Worm (Caenorhabditis elegans) whole organism, L4 larva: ENCODE data around the gene F53B7.4.

Source experiments
- D1046.2 ChIP-seq: fragments of 200-800 bp; sonication (Bioruptor generic); IDR thresholded peaks from 2 replicates; pipeline ENCODE4 v1.3.6; 2022; ENCODE audit warnings: missing genetic modification characterization, missing compliant biosample characterization
- F10B5.3 ChIP-seq: sonication (generic microtip); optimal IDR thresholded peaks from 2 replicates; lab custom pipeline; 2016; ENCODE audit warnings: mild to moderate bottlenecking, missing genetic modification characterization, missing compliant biosample characterization
- F26F4.8 ChIP-seq: fragments of 200-800 bp; sonication (Bioruptor generic); conservative IDR thresholded peaks from 2 replicates; pipeline ENCODE4 v1.3.6; 2022; ENCODE audit warnings: missing genetic modification characterization, missing compliant biosample characterization
- F37D6.2 ChIP-seq: sonication (generic microtip); optimal IDR thresholded peaks from 2 replicates; lab custom pipeline; 2016; ENCODE audit warnings: mild to moderate bottlenecking, missing genetic modification characterization, missing compliant biosample characterization
- F44E2.7 ChIP-seq: fragments of 200-800 bp; sonication (Bioruptor generic); IDR thresholded peaks from 2 replicates; pipeline ENCODE4 v2.1.2; 2022; ENCODE audit warnings: missing genetic modification characterization, missing compliant biosample characterization
- T26A8.4 ChIP-seq: fragments of 200-800 bp; sonication (Bioruptor generic); IDR thresholded peaks from 2 replicates; pipeline ENCODE4 v1.3.6; 2022; ENCODE audit warnings: missing genetic modification characterization, missing compliant biosample characterization
- Y48G9A.11 ChIP-seq: fragments of 200-800 bp; sonication (Bioruptor generic); IDR thresholded peaks from 2 replicates; pipeline ENCODE4 v1.3.6; 2022; ENCODE audit warnings: missing genetic modification reagents, missing genetic modification characterization, missing compliant biosample characterization
- ZK337.2 ChIP-seq: fragments of 200-800 bp; sonication (Bioruptor generic); IDR thresholded peaks from 2 replicates; pipeline ENCODE4 v1.3.6; 2022; ENCODE audit warnings: missing genetic modification reagents, missing genetic modification characterization, missing compliant biosample characterization
- ZK546.5 ChIP-seq, 2 experiments: sonication (generic microtip); optimal IDR thresholded peaks; 2 replicates each; lab custom pipeline; 2017; ENCODE audit warnings: missing biosample characterization in 2 of 2, missing genetic modification characterization in 2 of 2
- ama-1 ChIP-seq: fragments of 150-350 bp; optimal IDR thresholded peaks from 2 replicates; lab custom pipeline; 2014; ENCODE audit warnings: inconsistent platforms, mixed read lengths
- arid-1 ChIP-seq: fragments of 200-800 bp; sonication (Bioruptor generic); conservative IDR thresholded peaks from 2 replicates; pipeline ENCODE4 v1.3.6; 2022; ENCODE audit warnings: missing genetic modification reagents, missing genetic modification characterization, missing compliant biosample characterization
- ceh-44 ChIP-seq: fragments of 200-800 bp; sonication (Bioruptor generic); IDR thresholded peaks from 2 replicates; pipeline ENCODE4 v1.3.6; 2022; ENCODE audit warnings: missing genetic modification reagents, missing genetic modification characterization, missing compliant biosample characterization
- ceh-62 ChIP-seq: sonication (generic microtip); optimal IDR thresholded peaks from 2 replicates; lab custom pipeline; 2017; ENCODE audit warnings: missing biosample characterization, missing genetic modification characterization
- cey-2 ChIP-seq: sonication (generic microtip); optimal IDR thresholded peaks from 3 replicates; lab custom pipeline; 2017; ENCODE audit warnings: missing genetic modification characterization, mild to moderate bottlenecking, missing compliant biosample characterization, antibody characterized with exemption, borderline replicate concordance; ENCODE audit not compliant: insufficient read depth
- ctbp-1 ChIP-seq: fragments of 200-800 bp; sonication (Bioruptor generic); IDR thresholded peaks from 2 replicates; pipeline ENCODE4 v1.3.6; 2022; ENCODE audit warnings: missing genetic modification reagents, missing genetic modification characterization, missing compliant biosample characterization
- dmd-6 ChIP-seq: fragments of 200-800 bp; sonication (Bioruptor generic); IDR thresholded peaks from 2 replicates; pipeline ENCODE4 v1.3.6; 2022; ENCODE audit warnings: missing genetic modification reagents, missing genetic modification characterization, missing compliant biosample characterization
- egl-27 ChIP-seq: sonication (generic microtip); optimal IDR thresholded peaks from 3 replicates; lab custom pipeline; 2017; ENCODE audit warnings: missing biosample characterization, missing genetic modification reagents, missing genetic modification characterization
- egl-43 ChIP-seq: fragments of 200-800 bp; sonication (Bioruptor generic); IDR thresholded peaks from 2 replicates; pipeline ENCODE4 v1.3.6; 2022; ENCODE audit warnings: missing genetic modification reagents, missing genetic modification characterization, missing compliant biosample characterization
- jun-1 ChIP-seq: fragments of 150-350 bp; optimal IDR thresholded peaks from 2 replicates; lab custom pipeline; 2014; ENCODE audit warnings: missing biosample characterization, missing genetic modification reagents, missing genetic modification characterization
- lin-13 ChIP-seq: fragments of 150-350 bp; optimal IDR thresholded peaks from 2 replicates; lab custom pipeline; 2014; ENCODE audit warnings: missing biosample characterization, missing genetic modification reagents, missing genetic modification characterization
- lsy-2 ChIP-seq, 2 experiments: fragments of 150-350 bp in 1 of 2; sonication (generic microtip) in 1 of 2; optimal IDR thresholded peaks; 2 replicates each; lab custom pipeline; 2014 to 2017; ENCODE audit warnings: missing biosample characterization in 2 of 2, missing genetic modification characterization in 2 of 2
- mdl-1 ChIP-seq, 2 experiments: fragments of 150-350 bp in 1 of 2; sonication (generic microtip) in 1 of 2; optimal IDR thresholded peaks; 2 replicates each; lab custom pipeline; 2014 to 2017; ENCODE audit warnings: missing biosample characterization in 2 of 2, missing genetic modification characterization in 2 of 2
- mdt-29 ChIP-seq: fragments of 200-800 bp; sonication (Bioruptor generic); IDR thresholded peaks from 2 replicates; pipeline ENCODE4 v1.3.6; 2022; ENCODE audit warnings: missing genetic modification reagents, missing genetic modification characterization, missing compliant biosample characterization
- nhr-102 ChIP-seq: sonication (generic microtip); optimal IDR thresholded peaks from 2 replicates; lab custom pipeline; 2016; ENCODE audit warnings: mild to moderate bottlenecking, missing genetic modification characterization, moderate library complexity, missing compliant biosample characterization
- nhr-11 ChIP-seq: fragments of 150-350 bp; optimal IDR thresholded peaks from 2 replicates; lab custom pipeline; 2014; ENCODE audit warnings: missing biosample characterization, missing genetic modification characterization
- nhr-42 ChIP-seq: fragments of 200-800 bp; sonication (Bioruptor generic); IDR thresholded peaks from 2 replicates; pipeline ENCODE4 v1.3.6; 2022; ENCODE audit warnings: missing genetic modification characterization, missing compliant biosample characterization
- nhr-76 ChIP-seq: fragments of 150-350 bp; optimal IDR thresholded peaks from 2 replicates; lab custom pipeline; 2014; ENCODE audit warnings: missing biosample characterization, missing genetic modification characterization
- php-3 ChIP-seq: fragments of 200-800 bp; sonication (Bioruptor generic); IDR thresholded peaks from 2 replicates; pipeline ENCODE4 v1.3.6; 2022; ENCODE audit warnings: missing genetic modification reagents, missing genetic modification characterization, missing compliant biosample characterization
- rbr-2 ChIP-seq: sonication (generic microtip); optimal IDR thresholded peaks from 2 replicates; lab custom pipeline; 2016; ENCODE audit warnings: missing genotype, missing genetic modification characterization, missing compliant biosample characterization
- saeg-2 ChIP-seq: fragments of 200-800 bp; sonication (Bioruptor generic); IDR thresholded peaks from 2 replicates; pipeline ENCODE4 v1.3.6; 2022; ENCODE audit warnings: missing genetic modification reagents, missing genetic modification characterization, missing compliant biosample characterization
- sdz-12 ChIP-seq: fragments of 200-800 bp; sonication (Bioruptor generic); optimal IDR thresholded peaks from 2 replicates; lab custom pipeline; 2018; ENCODE audit warnings: mild to moderate bottlenecking, missing genetic modification characterization, missing compliant biosample characterization
- skn-1 ChIP-seq: fragments of 150-350 bp; optimal IDR thresholded peaks from 2 replicates; lab custom pipeline; 2014; ENCODE audit warnings: missing biosample characterization, missing genetic modification characterization
- spr-1 ChIP-seq: sonication (generic microtip); optimal IDR thresholded peaks from 2 replicates; lab custom pipeline; 2016; ENCODE audit warnings: mild to moderate bottlenecking, missing genetic modification characterization, missing compliant biosample characterization
- tag-97 ChIP-seq: fragments of 200-800 bp; sonication (Bioruptor generic); IDR thresholded peaks from 2 replicates; pipeline ENCODE4 v1.3.6; 2022; ENCODE audit warnings: missing genetic modification characterization, missing compliant biosample characterization
- tra-1 ChIP-seq: fragments of 200-800 bp; sonication (Bioruptor generic); IDR thresholded peaks from 2 replicates; pipeline ENCODE4 v1.3.6; 2022; ENCODE audit warnings: missing genetic modification reagents, missing genetic modification characterization, missing compliant biosample characterization
- unc-130 ChIP-seq: sonication (generic microtip); optimal IDR thresholded peaks from 2 replicates; lab custom pipeline; 2016; ENCODE audit warnings: missing genetic modification reagents, missing genetic modification characterization, missing compliant biosample characterization
- unc-62 ChIP-seq, 3 experiments: fragments of 150-350 bp in 1 of 3; sonication (generic microtip); optimal IDR thresholded peaks in 2 of 3; peaks in 1 of 3; 1 replicate in 1 of 3; 2 replicates in 2 of 3; lab custom pipeline; 2014 to 2017; ENCODE audit warnings: missing biosample characterization in 3 of 3, missing genetic modification characterization in 3 of 3, missing genetic modification reagents in 3 of 3, missing genotype in 1 of 3
- zag-1 ChIP-seq: fragments of 150-350 bp; optimal IDR thresholded peaks from 2 replicates; lab custom pipeline; 2014; ENCODE audit warnings: missing biosample characterization, missing genetic modification characterization
- zfp-3 ChIP-seq: fragments of 200-800 bp; sonication (Bioruptor generic); conservative IDR thresholded peaks from 2 replicates; pipeline ENCODE4 v1.3.6; 2022; ENCODE audit warnings: missing genetic modification reagents, missing genetic modification characterization, missing compliant biosample characterization

The F53B7.4 gene

ce11 chrV:10975091-10975490, 27.2 kb downstream of the F53B7.4 start:
- TF ChIP-seq ama-1 (lab: Kevin White, UChicago) (no peak), tag-97 (GFP tag; lab: Robert Waterston, UW) (no peak), nhr-102 (no peak), unc-62 (GFP tag; optimal IDR thresholded peaks at IDR 0.05 in 1 of 2; lab: Kevin White, UChicago) (peak in 1 of 2 experiments; percentile 91), unc-62 (tag; optimal IDR thresholded peaks at IDR 0.05; lab: Kevin White, UChicago) (no peak), ZK546.5 (tag; optimal IDR thresholded peaks at IDR 0.05; lab: Kevin White, UChicago) (no peak)

- TF ChIP-seq F37D6.2 (tag; lab: Kevin White, UChicago) = no peak
- TF ChIP-seq saeg-2 (GFP tag; lab: Robert Waterston, UW) = no peak
- TF ChIP-seq nhr-102 = no peak
- TF ChIP-seq ama-1 (lab: Kevin White, UChicago) = no peak
- no peak for TF ChIP-seq ceh-62 (tag; lab: Kevin White, UChicago)
- TF ChIP-seq mdt-29 = no peak
- no peak for TF ChIP-seq tra-1
- TF ChIP-seq jun-1 (tag; lab: Kevin White, UChicago) = no peak
- no peak for TF ChIP-seq T26A8.4 (GFP tag; lab: Robert Waterston, UW)
- no peak for TF ChIP-seq nhr-11
- TF ChIP-seq F10B5.3 = no peak
- TF ChIP-seq php-3 (GFP tag; lab: Robert Waterston, UW) = no peak
- no peak for TF ChIP-seq nhr-76 (tag; lab: Kevin White, UChicago)
- TF ChIP-seq egl-27 (tag; lab: Kevin White, UChicago) = no peak
- no peak for TF ChIP-seq lin-13 (GFP tag; lab: Kevin White, UChicago)
- no peak for TF ChIP-seq dmd-6
- no peak for TF ChIP-seq rbr-2 (tag; lab: Kevin White, UChicago)
- no peak for TF ChIP-seq egl-43 (GFP tag; lab: Robert Waterston, UW)
- TF ChIP-seq F26F4.8 = no peak
- no peak for TF ChIP-seq Y48G9A.11 (GFP tag; lab: Robert Waterston, UW)
Measured at ce11 chrV:10970930-10971329, 31.4 kb downstream of the F53B7.4 start.

ce11 chrV:10970070-10970469, 32.3 kb downstream of the F53B7.4 start, which contains the start of gene F17C11.22:
Gene F17C11.22 (minus strand): TSS chrV:10970170.
- no peak for TF ChIP-seq cey-2 (tag; lab: Kevin White, UChicago)
- TF ChIP-seq zfp-3 (GFP tag; lab: Robert Waterston, UW) = no peak
- TF ChIP-seq unc-130 (GFP tag; lab: Kevin White, UChicago) = no peak
- TF ChIP-seq skn-1 (tag; lab: Kevin White, UChicago) = no peak
- TF ChIP-seq lsy-2 (tag; optimal IDR thresholded peaks at IDR 0.05; lab: Kevin White, UChicago) = no peak
- no peak for TF ChIP-seq ctbp-1 (GFP tag; lab: Robert Waterston, UW)
- no peak for TF ChIP-seq D1046.2
- no peak for TF ChIP-seq mdl-1 (tag; optimal IDR thresholded peaks at IDR 0.05; lab: Kevin White, UChicago)
- no peak for TF ChIP-seq zag-1 (tag; lab: Kevin White, UChicago)
- no peak for TF ChIP-seq spr-1 (tag; lab: Kevin White, UChicago)
- TF ChIP-seq arid-1 (GFP tag; lab: Robert Waterston, UW) = no peak
- no peak for TF ChIP-seq Y48G9A.11 (GFP tag; lab: Robert Waterston, UW)
- no peak for TF ChIP-seq F44E2.7 (GFP tag; lab: Robert Waterston, UW)
- no peak for TF ChIP-seq php-3 (GFP tag; lab: Robert Waterston, UW)
- no peak for TF ChIP-seq ceh-44 (GFP tag; lab: Robert Waterston, UW)
- no peak for TF ChIP-seq egl-27 (tag; lab: Kevin White, UChicago)
- TF ChIP-seq sdz-12 = no peak
- no peak for TF ChIP-seq ZK337.2 (GFP tag; lab: Robert Waterston, UW)
- TF ChIP-seq nhr-42 = no peak
- TF ChIP-seq, all 104 proteins: peak for 0
